Worm (Caenorhabditis elegans) whole organism, L1 larva: Measurements from ENCODE around the gene pho-14.

Experiments used
- C04F5.9 ChIP-seq: sonication (generic microtip); optimal IDR thresholded peaks from 2 replicates; lab custom pipeline; 2016; ENCODE audit warnings: missing genetic modification characterization, missing compliant biosample characterization
- C16A3.4 ChIP-seq: fragments of 150-350 bp; optimal IDR thresholded peaks from 2 replicates; lab custom pipeline; 2014; ENCODE audit warnings: missing biosample characterization, missing genetic modification characterization
- aly-2 ChIP-seq: fragments of 150-350 bp; optimal IDR thresholded peaks from 2 replicates; lab custom pipeline; 2014; ENCODE audit warnings: missing biosample characterization, missing genetic modification characterization
- ama-1 ChIP-seq: fragments of 150-350 bp; optimal IDR thresholded peaks from 2 replicates; lab custom pipeline; 2014
- ceh-8 ChIP-seq: fragments of 200-800 bp; sonication (Bioruptor generic); optimal IDR thresholded peaks from 2 replicates; lab custom pipeline; 2018; ENCODE audit warnings: mild to moderate bottlenecking, missing genetic modification characterization, moderate library complexity, missing compliant biosample characterization
- ceh-82 ChIP-seq, 3 experiments: fragments of 150-350 bp in 1 of 3; sonication (generic microtip) in 2 of 3; optimal IDR thresholded peaks; 2 replicates each; lab custom pipeline; 2014 to 2017; ENCODE audit warnings: missing biosample characterization in 3 of 3, missing genetic modification characterization in 3 of 3
- ceh-90 ChIP-seq: sonication (generic microtip); optimal IDR thresholded peaks from 2 replicates; lab custom pipeline; 2016; ENCODE audit warnings: missing genetic modification characterization, missing compliant biosample characterization
- dpl-1 ChIP-seq, 3 experiments: fragments of 150-350 bp in 2 of 3; sonication (generic microtip) in 1 of 3; optimal IDR thresholded peaks; 2 replicates each; lab custom pipeline; 2014 to 2017; ENCODE audit warnings: missing biosample characterization in 3 of 3, missing genetic modification characterization in 3 of 3, missing genetic modification reagents in 3 of 3
- dsc-1 ChIP-seq: sonication (generic microtip); optimal IDR thresholded peaks from 2 replicates; lab custom pipeline; 2016; ENCODE audit warnings: mild to moderate bottlenecking, missing genetic modification characterization, missing compliant biosample characterization
- efl-1 ChIP-seq, 4 experiments: fragments of 150-350 bp; optimal IDR thresholded peaks in 3 of 4; peaks in 1 of 4; 1 replicate in 1 of 4; 2 replicates in 3 of 4; lab custom pipeline; 2014; ENCODE audit warnings: missing biosample characterization in 2 of 4, missing genetic modification characterization in 2 of 4, missing genetic modification reagents in 2 of 4
- egl-13 ChIP-seq: sonication (generic microtip); optimal IDR thresholded peaks from 2 replicates; lab custom pipeline; 2016; ENCODE audit warnings: missing genotype, missing genetic modification reagents, missing genetic modification characterization, missing compliant biosample characterization
- ets-5 ChIP-seq: fragments of 200-800 bp; sonication (Bioruptor generic); IDR thresholded peaks from 2 replicates; pipeline ENCODE4 v1.3.6; 2022; ENCODE audit warnings: missing genetic modification characterization, missing compliant biosample characterization
- fkh-4 ChIP-seq: sonication (generic microtip); optimal IDR thresholded peaks from 2 replicates; lab custom pipeline; 2016; ENCODE audit warnings: missing compliant biosample characterization, missing genetic modification characterization, borderline replicate concordance
- hlh-4 ChIP-seq: sonication (generic microtip); optimal IDR thresholded peaks from 2 replicates; lab custom pipeline; 2016; ENCODE audit warnings: mild to moderate bottlenecking, missing genetic modification characterization, missing compliant biosample characterization
- lin-14 ChIP-seq: fragments of 200-800 bp; sonication (Bioruptor generic); optimal IDR thresholded peaks from 2 replicates; lab custom pipeline; 2018; ENCODE audit warnings: mild to moderate bottlenecking, missing genetic modification characterization, moderate library complexity, missing compliant biosample characterization
- lin-15B ChIP-seq: fragments of 150-350 bp; sonication (generic microtip); optimal IDR thresholded peaks from 3 replicates; lab custom pipeline; 2014; ENCODE audit warnings: missing biosample characterization, missing genetic modification characterization
- lin-35 ChIP-seq, 2 experiments: fragments of 150-350 bp; optimal IDR thresholded peaks; 2 replicates each; lab custom pipeline; 2014; ENCODE audit warnings: missing biosample characterization in 2 of 2, missing genetic modification characterization in 2 of 2, missing genetic modification reagents in 2 of 2
- lin-39 ChIP-seq: fragments of 150-350 bp; optimal IDR thresholded peaks from 2 replicates; lab custom pipeline; 2014; ENCODE audit warnings: missing biosample characterization, missing genetic modification reagents, missing genetic modification characterization
- mab-9 ChIP-seq: fragments of 200-800 bp; sonication (Bioruptor generic); IDR thresholded peaks from 2 replicates; pipeline ENCODE4 v1.3.6; 2022; ENCODE audit warnings: missing genetic modification reagents, missing genetic modification characterization, missing compliant biosample characterization
- mdl-1 ChIP-seq, 2 experiments: fragments of 150-350 bp; optimal IDR thresholded peaks; 2 replicates each; lab custom pipeline; 2014 to 2017; ENCODE audit warnings: missing biosample characterization in 2 of 2, missing genetic modification characterization in 2 of 2, inconsistent platforms in 1 of 2
- mef-2 ChIP-seq: fragments of 150-350 bp; optimal IDR thresholded peaks from 2 replicates; lab custom pipeline; 2014; ENCODE audit warnings: missing biosample characterization, missing genetic modification characterization
- mep-1 ChIP-seq: fragments of 150-350 bp; optimal IDR thresholded peaks from 2 replicates; lab custom pipeline; 2014; ENCODE audit warnings: missing biosample characterization, missing genetic modification characterization
- nhr-12 ChIP-seq: sonication (generic microtip); optimal IDR thresholded peaks from 2 replicates; lab custom pipeline; 2017; ENCODE audit warnings: missing biosample characterization, missing genetic modification characterization
- nhr-237 ChIP-seq: fragments of 150-350 bp; optimal IDR thresholded peaks from 2 replicates; lab custom pipeline; 2014; ENCODE audit warnings: missing biosample characterization, missing genetic modification characterization
- nhr-28 ChIP-seq: fragments of 150-350 bp; optimal IDR thresholded peaks from 2 replicates; lab custom pipeline; 2014; ENCODE audit warnings: missing biosample characterization, missing genetic modification characterization
- nhr-47 ChIP-seq: sonication (generic microtip); optimal IDR thresholded peaks from 2 replicates; lab custom pipeline; 2016; ENCODE audit warnings: mild to moderate bottlenecking, missing genetic modification characterization, moderate library complexity, missing compliant biosample characterization
- nhr-76 ChIP-seq: sonication (generic microtip); optimal IDR thresholded peaks from 2 replicates; lab custom pipeline; 2017; ENCODE audit warnings: missing biosample characterization, missing genetic modification characterization
- nhr-84 ChIP-seq: sonication (generic microtip); optimal IDR thresholded peaks from 2 replicates; lab custom pipeline; 2017; ENCODE audit warnings: missing biosample characterization, missing genetic modification characterization
- pax-3 ChIP-seq: fragments of 200-800 bp; sonication (Bioruptor generic); optimal IDR thresholded peaks from 2 replicates; lab custom pipeline; 2018; ENCODE audit warnings: mild to moderate bottlenecking, missing genetic modification characterization, moderate library complexity, missing compliant biosample characterization
- pqm-1 ChIP-seq: sonication (generic microtip); optimal IDR thresholded peaks from 3 replicates; lab custom pipeline; 2017; ENCODE audit warnings: missing biosample characterization, missing genetic modification characterization
- rnt-1 ChIP-seq: sonication (generic microtip); optimal IDR thresholded peaks from 2 replicates; lab custom pipeline; 2016; ENCODE audit warnings: mild to moderate bottlenecking, missing genetic modification characterization, moderate library complexity, missing compliant biosample characterization
- snpc-4 ChIP-seq: fragments of 150-350 bp; optimal IDR thresholded peaks from 2 replicates; lab custom pipeline; 2014; ENCODE audit warnings: missing biosample characterization, missing genetic modification characterization
- sox-4 ChIP-seq: sonication (generic microtip); optimal IDR thresholded peaks from 2 replicates; lab custom pipeline; 2016; ENCODE audit warnings: missing genetic modification characterization, missing compliant biosample characterization
- sptf-1 ChIP-seq: fragments of 150-350 bp; optimal IDR thresholded peaks from 2 replicates; lab custom pipeline; 2014; ENCODE audit warnings: missing biosample characterization, missing genetic modification characterization
- tbx-2 ChIP-seq: sonication (generic microtip); optimal IDR thresholded peaks from 2 replicates; lab custom pipeline; 2016; ENCODE audit warnings: missing genetic modification characterization, missing compliant biosample characterization
- unc-130 ChIP-seq: fragments of 150-350 bp; optimal IDR thresholded peaks from 2 replicates; lab custom pipeline; 2017; ENCODE audit warnings: missing biosample characterization, missing genetic modification characterization, inconsistent platforms
- vab-15 ChIP-seq: sonication (generic microtip); optimal IDR thresholded peaks from 2 replicates; lab custom pipeline; 2017; ENCODE audit warnings: missing genotype, mild to moderate bottlenecking, missing genetic modification characterization, missing compliant biosample characterization
- zag-1 ChIP-seq: fragments of 150-350 bp; optimal IDR thresholded peaks from 2 replicates; lab custom pipeline; 2014; ENCODE audit warnings: missing biosample characterization, missing genetic modification characterization
- ztf-11 ChIP-seq, 2 experiments: sonication (generic microtip); optimal IDR thresholded peaks; 2 replicates each; lab custom pipeline; 2016 to 2017; ENCODE audit warnings: missing genetic modification characterization in 2 of 2, missing biosample characterization in 1 of 2, missing compliant biosample characterization in 1 of 2

pho-14 gene

DNA sequence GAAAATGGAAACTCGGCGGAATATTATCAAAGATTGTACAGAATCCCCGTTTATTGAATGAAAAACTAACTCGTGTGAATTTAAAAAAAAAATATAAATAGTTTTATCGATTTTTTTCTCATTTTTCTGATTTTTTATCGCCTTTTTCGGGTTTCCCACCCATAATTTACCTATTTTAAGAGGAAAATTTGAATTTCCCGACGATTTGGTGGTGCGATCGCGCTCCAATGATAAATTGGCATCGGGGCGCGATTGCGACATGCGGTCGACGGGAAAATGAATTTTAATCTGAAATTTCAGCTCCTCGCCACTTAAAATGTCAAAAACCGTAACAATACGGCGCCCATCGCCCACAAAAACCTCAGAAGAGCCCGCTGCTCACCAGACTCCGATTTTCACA lies 27.1 kb upstream of the pho-14 start, which contains the start of gene taf-6.1:
taf-6.1 (plus strand) TSS at position 301 of the 400 bp plus-strand sequence.
- TF ChIP-seq hlh-4 (no peak), lin-35 (GFP tag; optimal IDR thresholded peaks at IDR 0.05; lab: Kevin White, UChicago) (no peak), unc-130 (tag; lab: Kevin White, UChicago) (no peak), lin-15B (tag; lab: Kevin White, UChicago) (no peak), rnt-1 (no peak), nhr-76 (tag; lab: Kevin White, UChicago) (no peak), sox-4 (tag; lab: Kevin White, UChicago) (no peak)

DNA sequence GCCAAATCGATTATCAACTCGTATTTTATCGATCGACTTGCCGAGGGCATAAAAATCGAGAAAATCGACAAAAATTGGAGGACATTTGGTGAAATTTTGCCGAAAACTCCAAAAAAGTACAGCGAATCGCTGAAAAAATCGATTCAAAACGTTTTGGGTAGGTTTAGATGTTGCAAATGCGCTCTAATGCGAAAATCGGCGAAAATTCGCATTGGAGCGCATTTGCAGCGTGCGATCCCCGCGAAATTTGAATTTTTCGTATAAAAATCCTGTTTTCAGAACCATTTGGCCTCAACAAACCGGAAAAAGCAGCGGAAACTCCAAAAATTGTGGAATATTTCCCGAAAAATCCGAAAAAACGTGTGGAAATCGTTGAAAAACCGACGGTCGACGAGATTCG lies 25.9 kb upstream of the pho-14 start:
- TF ChIP-seq sptf-1, result no peak
- TF ChIP-seq dpl-1 (GFP tag; optimal IDR thresholded peaks at IDR 0.05; lab: Kevin White, UChicago), result no peak
- TF ChIP-seq nhr-76 (tag; lab: Kevin White, UChicago), result no peak
- no peak for TF ChIP-seq nhr-84
- no peak for TF ChIP-seq egl-13 (tag; lab: Kevin White, UChicago)
- TF ChIP-seq ceh-8 (GFP tag; lab: Kevin White, UChicago), result no peak
- TF ChIP-seq lin-39, result no peak
- no peak for TF ChIP-seq lin-15B (tag; lab: Kevin White, UChicago)
- TF ChIP-seq fkh-4, result no peak
- no peak for TF ChIP-seq ztf-11 (tag; optimal IDR thresholded peaks at IDR 0.05; lab: Kevin White, UChicago)
- TF ChIP-seq C16A3.4 (tag; lab: Kevin White, UChicago), result no peak
- TF ChIP-seq ets-5 (GFP tag; lab: Robert Waterston, UW), result no peak
- TF ChIP-seq ceh-82 (tag; optimal IDR thresholded peaks at IDR 0.05; lab: Kevin White, UChicago), result no peak

- TF ChIP-seq mab-9 (GFP tag; lab: Robert Waterston, UW), result no peak
- TF ChIP-seq nhr-12 (tag; lab: Kevin White, UChicago), result no peak
- TF ChIP-seq efl-1 (optimal IDR thresholded peaks at IDR 0.05; lab: Kevin White, UChicago), result no peak
- peak in 1 of 2 experiments; percentile 84 for TF ChIP-seq efl-1 (GFP tag; optimal IDR thresholded peaks at IDR 0.05 in 1 of 2; lab: Kevin White, UChicago)
These were observed 24.1 kb upstream of the pho-14 start for ce11 chrII:1124757-1125156.

ce11 chrII:1123208-1123607 lies 22.6 kb upstream of the pho-14 start, which contains the start of the genes sut-1 and eri-3:
sut-1 (minus strand) TSS chrII:1123265.
eri-3 (plus strand) TSS chrII:1123534.
- TF ChIP-seq dsc-1 (no peak), mep-1 (tag; lab: Kevin White, UChicago) (peak; percentile 1), rnt-1 (peak; percentile 52), efl-1 (optimal IDR thresholded peaks at IDR 0.05; lab: Kevin White, UChicago) (peak in 1 of 2 experiments; percentile 8), efl-1 (GFP tag; optimal IDR thresholded peaks at IDR 0.05 in 1 of 2; lab: Kevin White, UChicago) (peak; percentile 38 to 82), ceh-90 (peak; percentile 56), mab-9 (GFP tag; lab: Robert Waterston, UW) (no peak), nhr-84 (no peak), lin-15B (tag; lab: Kevin White, UChicago) (no peak), pax-3 (tag; lab: Kevin White, UChicago) (no peak), lin-14 (GFP tag; lab: Kevin White, UChicago) (no peak), ama-1 (no peak), dpl-1 (GFP tag; optimal IDR thresholded peaks at IDR 0.05; lab: Kevin White, UChicago) (peak in 1 of 3 experiments; percentile 28), ztf-11 (tag; optimal IDR thresholded peaks at IDR 0.05; lab: Kevin White, UChicago) (no peak)

ce11 chrII:1117992-1118729 lies 17.5 kb upstream of the pho-14 start, which contains the start of gene lips-13:
lips-13 (minus strand) TSS chrII:1118042.
- TF ChIP-seq ceh-90, result no peak
- no peak for TF ChIP-seq vab-15 (tag; lab: Kevin White, UChicago)
- no peak for TF ChIP-seq C04F5.9 (tag; lab: Kevin White, UChicago)
- TF ChIP-seq aly-2 (tag; lab: Kevin White, UChicago), result no peak
- TF ChIP-seq hlh-4, result no peak
- TF ChIP-seq mdl-1 (tag; optimal IDR thresholded peaks at IDR 0.05; lab: Kevin White, UChicago), result no peak
- TF ChIP-seq tbx-2 (tag; lab: Kevin White, UChicago), result no peak
- no peak for TF ChIP-seq ceh-82 (tag; optimal IDR thresholded peaks at IDR 0.05; lab: Kevin White, UChicago)
- no peak for TF ChIP-seq nhr-47
- TF ChIP-seq zag-1, result no peak
- TF ChIP-seq mep-1 (tag; lab: Kevin White, UChicago), result no peak
- no peak for TF ChIP-seq pqm-1 (tag; lab: Kevin White, UChicago)
- no peak for TF ChIP-seq mef-2 (tag; lab: Kevin White, UChicago)
- no peak for TF ChIP-seq nhr-28 (tag; lab: Kevin White, UChicago)
- TF ChIP-seq snpc-4 (tag; lab: Kevin White, UChicago), result no peak
- TF ChIP-seq nhr-237 (tag; lab: Kevin White, UChicago), result no peak
